Worm (Caenorhabditis elegans) whole organism, L3 larva: ENCODE measurements around the gene prx-19.

Experiments
- R02D3.7 ChIP-seq: fragments of 150-350 bp; optimal IDR thresholded peaks from 2 replicates; lab custom pipeline; 2014; ENCODE audit warnings: missing biosample characterization, missing genetic modification characterization
- aly-2 ChIP-seq: fragments of 150-350 bp; optimal IDR thresholded peaks from 2 replicates; lab custom pipeline; 2014; ENCODE audit warnings: missing biosample characterization, missing genetic modification characterization
- ama-1 ChIP-seq: fragments of 150-350 bp; optimal IDR thresholded peaks from 2 replicates; lab custom pipeline; 2018
- ceh-16 ChIP-seq: sonication (generic microtip); optimal IDR thresholded peaks from 2 replicates; lab custom pipeline; 2017; ENCODE audit warnings: missing biosample characterization, missing genetic modification characterization
- ceh-28 ChIP-seq: fragments of 150-350 bp; optimal IDR thresholded peaks from 2 replicates; lab custom pipeline; 2014; ENCODE audit warnings: missing biosample characterization, missing genetic modification reagents, missing genetic modification characterization
- ceh-82 ChIP-seq: fragments of 150-350 bp; optimal IDR thresholded peaks from 2 replicates; lab custom pipeline; 2014; ENCODE audit warnings: missing biosample characterization, missing genetic modification characterization
- ceh-9 ChIP-seq: sonication (generic microtip); optimal IDR thresholded peaks from 2 replicates; lab custom pipeline; 2018; ENCODE audit warnings: missing biosample characterization, missing genetic modification characterization
- daf-12 ChIP-seq: fragments of 150-350 bp; optimal IDR thresholded peaks from 2 replicates; lab custom pipeline; 2014; ENCODE audit warnings: missing biosample characterization, missing genetic modification reagents, missing genetic modification characterization
- egl-27 ChIP-seq: sonication (generic microtip); optimal IDR thresholded peaks from 4 replicates; lab custom pipeline; 2017; ENCODE audit warnings: missing biosample characterization, missing genetic modification reagents, missing genetic modification characterization
- egl-5 ChIP-seq: fragments of 150-350 bp; optimal IDR thresholded peaks from 2 replicates; lab custom pipeline; 2017; ENCODE audit warnings: missing biosample characterization, missing genetic modification reagents, missing genetic modification characterization, inconsistent platforms
- elt-1 ChIP-seq: fragments of 150-350 bp; optimal IDR thresholded peaks from 2 replicates; lab custom pipeline; 2014; ENCODE audit warnings: missing biosample characterization, missing genetic modification characterization
- elt-2 ChIP-seq: sonication (generic microtip); optimal IDR thresholded peaks from 2 replicates; lab custom pipeline; 2016; ENCODE audit warnings: missing genetic modification reagents, mild to moderate bottlenecking, missing genetic modification characterization, missing compliant biosample characterization
- elt-3 ChIP-seq, 3 experiments: fragments of 150-350 bp in 1 of 3; sonication (generic microtip) in 2 of 3; optimal IDR thresholded peaks; 2 replicates in 2 of 3; 4 replicates in 1 of 3; lab custom pipeline; 2014 to 2017; ENCODE audit warnings: missing biosample characterization in 3 of 3, missing genetic modification characterization in 3 of 3
- eor-1 ChIP-seq, 2 experiments: fragments of 150-350 bp; optimal IDR thresholded peaks; 2 replicates each; lab custom pipeline; 2014 to 2018; ENCODE audit warnings: missing biosample characterization in 2 of 2, missing genetic modification characterization in 2 of 2
- fkh-10 ChIP-seq: sonication (generic microtip); optimal IDR thresholded peaks from 2 replicates; lab custom pipeline; 2017; ENCODE audit warnings: missing biosample characterization, missing genetic modification reagents, missing genetic modification characterization
- fkh-2 ChIP-seq: fragments of 150-350 bp; optimal IDR thresholded peaks from 2 replicates; lab custom pipeline; 2014; ENCODE audit warnings: missing biosample characterization, missing genetic modification reagents, missing genetic modification characterization
- fos-1 ChIP-seq: fragments of 150-350 bp; optimal IDR thresholded peaks from 2 replicates; lab custom pipeline; 2014; ENCODE audit warnings: missing biosample characterization, missing genetic modification characterization
- hmg-11 ChIP-seq: sonication (generic microtip); optimal IDR thresholded peaks from 2 replicates; lab custom pipeline; 2016; ENCODE audit warnings: missing genetic modification characterization, missing compliant biosample characterization
- jun-1 ChIP-seq: fragments of 150-350 bp; optimal IDR thresholded peaks from 2 replicates; lab custom pipeline; 2014; ENCODE audit warnings: missing biosample characterization, missing genetic modification reagents, missing genetic modification characterization
- lin-15B ChIP-seq: fragments of 150-350 bp; optimal IDR thresholded peaks from 2 replicates; lab custom pipeline; 2014; ENCODE audit warnings: missing biosample characterization, missing genetic modification characterization
- lin-39 ChIP-seq: fragments of 150-350 bp; optimal IDR thresholded peaks from 2 replicates; lab custom pipeline; 2018; ENCODE audit warnings: missing biosample characterization, missing genetic modification reagents, missing genetic modification characterization
- lsy-12 ChIP-seq: sonication (generic microtip); optimal IDR thresholded peaks from 2 replicates; lab custom pipeline; 2016; ENCODE audit warnings: mild to moderate bottlenecking, missing genetic modification characterization, missing compliant biosample characterization
- mdl-1 ChIP-seq: fragments of 150-350 bp; optimal IDR thresholded peaks from 2 replicates; lab custom pipeline; 2014; ENCODE audit warnings: missing biosample characterization, missing genetic modification characterization
- nfya-1 ChIP-seq: sonication (generic microtip); optimal IDR thresholded peaks from 2 replicates; lab custom pipeline; 2017; ENCODE audit warnings: missing genetic modification characterization, mild to moderate bottlenecking, missing compliant biosample characterization, antibody characterized with exemption, moderate library complexity; ENCODE audit not compliant: insufficient read depth
- nhr-12 ChIP-seq: fragments of 150-350 bp; optimal IDR thresholded peaks from 2 replicates; lab custom pipeline; 2014; ENCODE audit warnings: missing biosample characterization, missing genetic modification characterization
- nhr-23 ChIP-seq: fragments of 150-350 bp; optimal IDR thresholded peaks from 2 replicates; lab custom pipeline; 2014; ENCODE audit warnings: missing biosample characterization, missing genetic modification reagents, missing genetic modification characterization
- nhr-237 ChIP-seq: fragments of 150-350 bp; optimal IDR thresholded peaks from 2 replicates; lab custom pipeline; 2014; ENCODE audit warnings: missing biosample characterization, missing genetic modification characterization
- nhr-25 ChIP-seq: sonication (generic microtip); optimal IDR thresholded peaks from 2 replicates; lab custom pipeline; 2017; ENCODE audit warnings: missing biosample characterization, missing genetic modification characterization
- nhr-43 ChIP-seq: sonication (generic microtip); optimal IDR thresholded peaks from 2 replicates; lab custom pipeline; 2016; ENCODE audit warnings: mild to moderate bottlenecking, missing genetic modification characterization, missing compliant biosample characterization; ENCODE audit not compliant: poor library complexity, severe bottlenecking
- nhr-67 ChIP-seq: fragments of 150-350 bp; optimal IDR thresholded peaks from 2 replicates; lab custom pipeline; 2014; ENCODE audit warnings: missing biosample characterization, missing genetic modification characterization
- nhr-76 ChIP-seq: fragments of 150-350 bp; sonication (generic microtip); optimal IDR thresholded peaks from 5 replicates; lab custom pipeline; 2014; ENCODE audit warnings: missing biosample characterization, missing genetic modification characterization
- nhr-77 ChIP-seq: fragments of 150-350 bp; optimal IDR thresholded peaks from 2 replicates; lab custom pipeline; 2014; ENCODE audit warnings: missing biosample characterization, missing genetic modification characterization
- pha-4 ChIP-seq: fragments of 150-350 bp; optimal IDR thresholded peaks from 2 replicates; lab custom pipeline; 2014; ENCODE audit warnings: missing biosample characterization, missing genetic modification reagents, missing genetic modification characterization
- pqm-1 ChIP-seq: fragments of 150-350 bp; optimal IDR thresholded peaks from 2 replicates; lab custom pipeline; 2017; ENCODE audit warnings: missing biosample characterization, missing genetic modification characterization, inconsistent platforms
- sea-2 ChIP-seq: fragments of 150-350 bp; sonication (generic microtip); optimal IDR thresholded peaks from 4 replicates; lab custom pipeline; 2014; ENCODE audit warnings: missing biosample characterization, missing genetic modification reagents, missing genetic modification characterization
- skn-1 ChIP-seq: fragments of 150-350 bp; optimal IDR thresholded peaks from 2 replicates; lab custom pipeline; 2014; ENCODE audit warnings: missing biosample characterization, missing genetic modification characterization
- snpc-4 ChIP-seq: fragments of 150-350 bp; optimal IDR thresholded peaks from 2 replicates; lab custom pipeline; 2014; ENCODE audit warnings: missing biosample characterization, missing genetic modification characterization
- tbx-2 ChIP-seq: sonication (generic microtip); optimal IDR thresholded peaks from 2 replicates; lab custom pipeline; 2016; ENCODE audit warnings: mild to moderate bottlenecking, missing genetic modification characterization, missing compliant biosample characterization
- unc-62 ChIP-seq: fragments of 150-350 bp; sonication (generic microtip); optimal IDR thresholded peaks from 4 replicates; lab custom pipeline; 2014; ENCODE audit warnings: missing biosample characterization, missing genetic modification reagents, missing genetic modification characterization
- zag-1 ChIP-seq: fragments of 150-350 bp; optimal IDR thresholded peaks from 2 replicates; lab custom pipeline; 2014; ENCODE audit warnings: missing biosample characterization, missing genetic modification characterization
- ztf-11 ChIP-seq: fragments of 150-350 bp; optimal IDR thresholded peaks from 2 replicates; lab custom pipeline; 2014; ENCODE audit warnings: missing biosample characterization, missing genetic modification characterization

Gene prx-19

DNA sequence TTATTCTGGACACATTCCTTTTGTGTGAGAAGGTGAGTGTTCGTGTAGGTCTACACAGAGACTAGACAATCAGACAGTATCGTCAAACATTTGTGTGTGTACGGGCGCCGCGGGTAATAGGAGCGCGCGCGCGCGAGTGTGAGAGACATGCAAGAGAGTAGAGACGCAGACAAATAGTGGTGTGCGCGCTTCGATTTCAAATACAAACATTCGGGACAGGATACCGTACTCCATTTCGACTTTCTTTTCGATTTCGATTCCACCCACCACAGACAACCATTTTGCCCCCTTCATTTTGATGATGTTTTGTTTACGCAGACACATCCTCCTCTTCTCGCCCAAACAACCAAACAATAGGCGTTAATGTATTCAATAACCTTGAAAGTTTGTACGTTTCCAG is 14.3 kb downstream of the prx-19 start:
- TF ChIP-seq pha-4 (tag; lab: Kevin White, UChicago) (peak; percentile 95), ceh-82 (tag; lab: Kevin White, UChicago) (no peak), elt-1 (tag; lab: Kevin White, UChicago) (peak; percentile 52), lin-39 (tag; lab: Kevin White, UChicago) (peak; percentile 79), unc-62 (no peak), nhr-23 (tag; lab: Kevin White, UChicago) (peak; percentile 86), snpc-4 (peak; percentile 72), skn-1 (tag; lab: Kevin White, UChicago) (peak; percentile 33), daf-12 (tag; lab: Kevin White, UChicago) (no peak), elt-2 (tag; lab: Kevin White, UChicago) (peak; percentile 75), egl-5 (peak; percentile 31), ama-1 (lab: Kevin White, UChicago) (peak; percentile 77), R02D3.7 (tag; lab: Kevin White, UChicago) (peak; percentile 30), mdl-1 (tag; lab: Kevin White, UChicago) (peak; percentile 31), jun-1 (tag; lab: Kevin White, UChicago) (peak; percentile 86), nfya-1 (tag; lab: Kevin White, UChicago) (peak; percentile 68), ceh-16 (tag; lab: Kevin White, UChicago) (no peak), fos-1 (tag; lab: Kevin White, UChicago) (no peak), ceh-9 (no peak), sea-2 (no peak), lsy-12 (tag; lab: Kevin White, UChicago) (peak; percentile 87), lin-15B (peak; percentile 49), egl-27 (tag; lab: Kevin White, UChicago) (peak; percentile 42), hmg-11 (tag; lab: Kevin White, UChicago) (peak; percentile 79), ceh-28 (peak; percentile 17), fkh-10 (GFP tag; lab: Kevin White, UChicago) (no peak), eor-1 (tag; optimal IDR thresholded peaks at IDR 0.05; lab: Kevin White, UChicago) (no peak), pqm-1 (tag; lab: Kevin White, UChicago) (peak; percentile 20), nhr-25 (tag; lab: Kevin White, UChicago) (peak; percentile 91), nhr-43 (peak; percentile 69)

DNA sequence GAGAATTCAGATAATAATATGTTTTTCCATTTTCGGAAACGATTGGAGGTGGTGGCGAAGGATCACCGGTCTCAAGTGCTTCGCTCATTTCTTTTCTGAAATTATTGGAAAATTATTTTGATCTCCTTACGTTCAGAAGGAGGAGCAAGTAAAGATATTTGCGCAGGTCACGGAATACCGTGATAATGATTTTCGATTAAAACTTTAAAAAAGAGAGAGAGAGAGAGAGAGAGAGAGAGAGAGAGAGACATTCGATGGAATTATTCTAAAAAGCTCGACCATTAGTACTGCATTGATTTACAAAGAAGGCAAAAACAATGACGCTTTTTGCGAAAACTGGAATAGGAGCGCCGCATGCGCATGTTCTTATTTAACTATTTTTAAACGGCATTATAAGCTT is 16.8 kb downstream of the prx-19 start, which contains the start of gene ztf-1:
TSS of gene ztf-1 (minus strand) at position 101 of the 400 bp plus-strand sequence.
- TF ChIP-seq fkh-10 (GFP tag; lab: Kevin White, UChicago) (no peak), elt-2 (tag; lab: Kevin White, UChicago) (no peak), nhr-67 (no peak), elt-1 (tag; lab: Kevin White, UChicago) (no peak), eor-1 (tag; optimal IDR thresholded peaks at IDR 0.05; lab: Kevin White, UChicago) (no peak), R02D3.7 (tag; lab: Kevin White, UChicago) (no peak), pha-4 (tag; lab: Kevin White, UChicago) (no peak), nhr-25 (tag; lab: Kevin White, UChicago) (no peak), nfya-1 (tag; lab: Kevin White, UChicago) (no peak)

DNA sequence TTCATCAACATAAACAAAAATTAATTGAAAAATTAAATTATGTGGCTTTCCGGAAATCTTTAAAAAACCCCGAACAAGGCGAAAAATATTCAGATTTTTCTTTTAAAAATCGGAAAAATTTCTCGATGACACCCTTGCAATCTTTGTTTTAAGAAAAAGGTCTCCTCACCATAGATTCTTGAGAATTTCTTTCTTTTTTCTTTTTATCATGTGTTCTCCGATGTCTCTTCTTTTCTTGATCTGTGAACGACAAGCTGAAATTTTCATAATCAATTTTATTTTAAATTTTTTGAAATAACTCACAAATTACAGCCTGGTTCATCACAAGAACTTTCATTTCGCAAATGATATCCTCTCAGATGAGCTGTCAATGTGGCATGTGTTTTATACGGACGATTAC is 17.9 kb downstream of the prx-19 start, which contains the start of the genes zfp-1 and F54F2.14:
TSS of gene zfp-1 (plus strand) at position 301 of the 400 bp plus-strand sequence.
TSS of gene F54F2.14 (plus strand) at position 312 of the 400 bp plus-strand sequence.
- no peak for TF ChIP-seq egl-27 (tag; lab: Kevin White, UChicago)
- no peak for TF ChIP-seq elt-1 (tag; lab: Kevin White, UChicago)
- TF ChIP-seq nhr-76 (tag; lab: Kevin White, UChicago) = no peak
- TF ChIP-seq mdl-1 (tag; lab: Kevin White, UChicago) = no peak
- TF ChIP-seq tbx-2 (tag; lab: Kevin White, UChicago) = no peak
- no peak for TF ChIP-seq daf-12 (tag; lab: Kevin White, UChicago)
- no peak for TF ChIP-seq jun-1 (tag; lab: Kevin White, UChicago)

DNA sequence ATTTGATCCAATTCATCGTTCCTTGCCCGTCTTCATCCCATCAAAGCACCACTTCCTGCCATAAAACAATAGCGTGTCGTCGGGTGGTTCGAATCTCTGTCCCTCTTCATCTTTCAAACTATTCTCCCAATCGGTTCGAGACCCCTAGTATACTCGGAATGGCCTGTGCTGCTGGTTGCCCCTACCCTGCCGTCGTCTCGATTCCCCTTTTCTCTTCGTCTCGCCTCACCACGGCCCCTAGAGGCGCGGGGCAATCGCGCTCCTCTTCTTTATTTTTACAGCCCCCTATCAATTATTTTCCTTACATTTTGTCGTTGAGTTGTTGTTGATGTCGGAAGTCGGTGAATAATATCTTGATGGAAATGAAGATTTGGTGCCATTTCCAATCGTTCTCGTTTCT is 20.4 kb downstream of the prx-19 start:
- TF ChIP-seq snpc-4 (no peak), unc-62 (no peak), pqm-1 (tag; lab: Kevin White, UChicago) (no peak), zag-1 (tag; lab: Kevin White, UChicago) (no peak), lin-15B (peak; percentile 17), skn-1 (tag; lab: Kevin White, UChicago) (no peak), fkh-10 (GFP tag; lab: Kevin White, UChicago) (no peak), nhr-77 (tag; lab: Kevin White, UChicago) (no peak), nfya-1 (tag; lab: Kevin White, UChicago) (peak; percentile 25), hmg-11 (tag; lab: Kevin White, UChicago) (peak; percentile 40), daf-12 (tag; lab: Kevin White, UChicago) (no peak), nhr-76 (tag; lab: Kevin White, UChicago) (no peak), fkh-2 (no peak), egl-27 (tag; lab: Kevin White, UChicago) (no peak), nhr-25 (tag; lab: Kevin White, UChicago) (no peak), egl-5 (peak; percentile 32), aly-2 (no peak), R02D3.7 (tag; lab: Kevin White, UChicago) (no peak), ztf-11 (tag; lab: Kevin White, UChicago) (no peak), nhr-67 (no peak), fos-1 (tag; lab: Kevin White, UChicago) (no peak), nhr-237 (tag; lab: Kevin White, UChicago) (no peak), elt-3 (tag; optimal IDR thresholded peaks at IDR 0.05; lab: Kevin White, UChicago) (no peak), mdl-1 (tag; lab: Kevin White, UChicago) (no peak), lin-39 (tag; lab: Kevin White, UChicago) (peak; percentile 73), nhr-23 (tag; lab: Kevin White, UChicago) (no peak), ama-1 (lab: Kevin White, UChicago) (no peak), nhr-43 (no peak), nhr-12 (no peak), sea-2 (no peak)
- TF ChIP-seq, all 47 proteins: peak for 5
